Worm (Caenorhabditis elegans) whole organism, midembryonic: Measurements from ENCODE around the gene str-56.
"Not testable (repeated sequence)": the region's sequence is repeated elsewhere in the genome, so short reads cannot be mapped to it uniquely, and the experiment has no call there.

Experiments
- T22C8.4 ChIP-seq: fragments of 200-800 bp; sonication (Bioruptor generic); IDR thresholded peaks from 2 replicates; pipeline ENCODE4 v1.3.6; 2022; ENCODE audit warnings: missing genetic modification characterization, missing compliant biosample characterization
- cog-1 ChIP-seq: sonication (generic microtip); optimal IDR thresholded peaks from 2 replicates; lab custom pipeline; 2016; ENCODE audit warnings: missing genetic modification characterization, missing compliant biosample characterization
- flt-1 ChIP-seq: fragments of 200-800 bp; sonication (Bioruptor generic); IDR thresholded peaks from 2 replicates; pipeline ENCODE4 v1.3.6; 2022; ENCODE audit warnings: missing genetic modification characterization, missing compliant biosample characterization
- klf-2 ChIP-seq: fragments of 200-800 bp; sonication (Bioruptor generic); conservative IDR thresholded peaks from 2 replicates; pipeline ENCODE4 v1.3.6; 2022; ENCODE audit warnings: missing genetic modification reagents, missing genetic modification characterization, missing compliant biosample characterization
- med-1 ChIP-seq: sonication (generic microtip); optimal IDR thresholded peaks from 2 replicates; lab custom pipeline; 2017; ENCODE audit warnings: missing genetic modification characterization, mild to moderate bottlenecking, missing compliant biosample characterization, antibody characterized with exemption, missing genetic modification reagents; ENCODE audit not compliant: insufficient read depth
- ref-1 ChIP-seq: fragments of 200-800 bp; sonication (Bioruptor generic); conservative IDR thresholded peaks from 2 replicates; pipeline ENCODE4 v1.3.6; 2022; ENCODE audit warnings: missing genetic modification reagents, missing genetic modification characterization, missing compliant biosample characterization
- tab-1 ChIP-seq: fragments of 200-800 bp; sonication (Bioruptor generic); IDR thresholded peaks from 2 replicates; pipeline ENCODE4 v1.3.6; 2022; ENCODE audit warnings: missing genetic modification characterization, missing compliant biosample characterization
- ztf-23 ChIP-seq: fragments of 200-800 bp; sonication (Bioruptor generic); IDR thresholded peaks from 2 replicates; pipeline ENCODE4 v1.3.6; 2022; ENCODE audit warnings: missing genetic modification reagents, missing genetic modification characterization, missing compliant biosample characterization
- ztf-29 ChIP-seq: fragments of 200-800 bp; sonication (Bioruptor generic); IDR thresholded peaks from 2 replicates; pipeline ENCODE4 v1.3.6; 2022; ENCODE audit warnings: missing genetic modification reagents, missing genetic modification characterization, missing compliant biosample characterization

str-56 gene

ce11 chrV:15872273-15872672, at the start of gene str-56:
str-56 (plus strand) TSS chrV:15872573.
- TF ChIP-seq ztf-29 (GFP tag; lab: Robert Waterston, UW) (no peak), med-1 (GFP tag; lab: Kevin White, UChicago) (no peak), tab-1 (no peak), flt-1 (no peak), cog-1 (tag; lab: Kevin White, UChicago) (no peak), T22C8.4 (GFP tag; lab: Robert Waterston, UW) (no peak), klf-2 (GFP tag; lab: Robert Waterston, UW) (no peak), ref-1 (GFP tag; lab: Robert Waterston, UW) (no peak), ztf-23 (GFP tag; lab: Robert Waterston, UW) (no peak)

ce11 chrV:15824866-15825265, 47.5 kb upstream of the str-56 start, which contains the start of gene srbc-50:
srbc-50 (minus strand) TSS chrV:15824966.
- TF ChIP-seq ztf-29 (GFP tag; lab: Robert Waterston, UW): no peak

ce11 chrV:15826110-15826509, 46.3 kb upstream of the str-56 start, which contains the start of gene srbc-51:
srbc-51 (plus strand) TSS chrV:15826410.
- TF ChIP-seq tab-1 (no peak), klf-2 (GFP tag; lab: Robert Waterston, UW) (no peak), T22C8.4 (GFP tag; lab: Robert Waterston, UW) (no peak), med-1 (GFP tag; lab: Kevin White, UChicago) (no peak), ztf-29 (GFP tag; lab: Robert Waterston, UW) (no peak), flt-1 (no peak), ztf-23 (GFP tag; lab: Robert Waterston, UW) (no peak), cog-1 (tag; lab: Kevin White, UChicago) (no peak), ref-1 (GFP tag; lab: Robert Waterston, UW) (no peak)

ce11 chrV:15829907-15830306, 42.5 kb upstream of the str-56 start, which contains the start of gene srbc-55:
srbc-55 (minus strand) TSS chrV:15830007.
- no peak for TF ChIP-seq ztf-23 (GFP tag; lab: Robert Waterston, UW)
- TF ChIP-seq ref-1 (GFP tag; lab: Robert Waterston, UW): no peak
- no peak for TF ChIP-seq med-1 (GFP tag; lab: Kevin White, UChicago)
- no peak for TF ChIP-seq cog-1 (tag; lab: Kevin White, UChicago)
- no peak for TF ChIP-seq flt-1
- TF ChIP-seq tab-1: no peak
- no peak for TF ChIP-seq ztf-29 (GFP tag; lab: Robert Waterston, UW)

- no peak for TF ChIP-seq ztf-29 (GFP tag; lab: Robert Waterston, UW)
- TF ChIP-seq med-1 (GFP tag; lab: Kevin White, UChicago): no peak
- TF ChIP-seq klf-2 (GFP tag; lab: Robert Waterston, UW): no peak
- no peak for TF ChIP-seq T22C8.4 (GFP tag; lab: Robert Waterston, UW)
- TF ChIP-seq ref-1 (GFP tag; lab: Robert Waterston, UW): no peak
- no peak for TF ChIP-seq ztf-23 (GFP tag; lab: Robert Waterston, UW)
- no peak for TF ChIP-seq flt-1
- no peak for TF ChIP-seq tab-1
- no peak for TF ChIP-seq cog-1 (tag; lab: Kevin White, UChicago)
Measured at ce11 chrV:15831586-15831985, 40.8 kb upstream of the str-56 start, which contains the start of gene srbc-56. srbc-56 (minus strand) TSS chrV:15831686.

- TF ChIP-seq flt-1 (no peak), ztf-29 (GFP tag; lab: Robert Waterston, UW) (no peak), T22C8.4 (GFP tag; lab: Robert Waterston, UW) (no peak), ref-1 (GFP tag; lab: Robert Waterston, UW) (no peak), med-1 (GFP tag; lab: Kevin White, UChicago) (no peak), ztf-23 (GFP tag; lab: Robert Waterston, UW) (no peak), cog-1 (tag; lab: Kevin White, UChicago) (no peak), tab-1 (no peak), klf-2 (GFP tag; lab: Robert Waterston, UW) (no peak)
Measured at ce11 chrV:15833622-15834021, 38.8 kb upstream of the str-56 start, which contains the start of gene srbc-54. srbc-54 (minus strand) TSS chrV:15833722.

- TF ChIP-seq cog-1 (tag; lab: Kevin White, UChicago) (no peak), ztf-23 (GFP tag; lab: Robert Waterston, UW) (no peak), ref-1 (GFP tag; lab: Robert Waterston, UW) (no peak), T22C8.4 (GFP tag; lab: Robert Waterston, UW) (no peak), klf-2 (GFP tag; lab: Robert Waterston, UW) (no peak), flt-1 (no peak), med-1 (GFP tag; lab: Kevin White, UChicago) (no peak)
Measured at ce11 chrV:15841095-15841494, 31.3 kb upstream of the str-56 start, which contains the start of gene srh-149. srh-149 (minus strand) TSS chrV:15841195.

ce11 chrV:15850276-15850811, 22.0 kb upstream of the str-56 start, which contains the start of gene srh-147:
srh-147 (minus strand) TSS chrV:15850326.
- TF ChIP-seq klf-2 (GFP tag; lab: Robert Waterston, UW); tab-1; med-1 (GFP tag; lab: Kevin White, UChicago): not testable (repeated sequence)

ce11 chrV:15858292-15858691, 14.1 kb upstream of the str-56 start, which contains the start of gene srh-148:
srh-148 (minus strand) TSS chrV:15858392.
- TF ChIP-seq med-1 (GFP tag; lab: Kevin White, UChicago): no peak
- no peak for TF ChIP-seq ztf-23 (GFP tag; lab: Robert Waterston, UW)
- no peak for TF ChIP-seq flt-1

ce11 chrV:15862599-15862998, 9.8 kb upstream of the str-56 start, which contains the start of gene srz-12:
srz-12 (minus strand) TSS chrV:15862699.
- TF ChIP-seq ref-1 (GFP tag; lab: Robert Waterston, UW) (no peak), tab-1 (no peak), ztf-23 (GFP tag; lab: Robert Waterston, UW) (no peak), ztf-29 (GFP tag; lab: Robert Waterston, UW) (no peak), flt-1 (no peak), med-1 (GFP tag; lab: Kevin White, UChicago) (no peak), klf-2 (GFP tag; lab: Robert Waterston, UW) (no peak), cog-1 (tag; lab: Kevin White, UChicago) (no peak), T22C8.4 (GFP tag; lab: Robert Waterston, UW) (no peak)
